Fruit fly (Drosophila melanogaster) whole organism, embryonic: ENCODE results near the gene CG31122.

ENCODE experiments used
- CG10267 ChIP-seq: fragments of 200-800 bp; sonication (Bioruptor generic); optimal IDR thresholded peaks from 2 replicates; lab custom pipeline; 2018; ENCODE audit warnings: missing biosample characterization, mild to moderate bottlenecking, missing genetic modification characterization, moderate library complexity
- CG10654 ChIP-seq: fragments of 200-800 bp; sonication (Bioruptor generic); optimal IDR thresholded peaks from 2 replicates; lab custom pipeline; 2016; ENCODE audit warnings: missing biosample characterization, missing genetic modification characterization
- CG10959 ChIP-seq: fragments of 200-800 bp; sonication (Bioruptor generic); IDR thresholded peaks from 2 replicates; pipeline ENCODE4 v1.3.6; 2022; ENCODE audit warnings: missing biosample characterization, missing genetic modification characterization
- CG11247 ChIP-seq: fragments of 200-800 bp; sonication (Bioruptor generic); IDR thresholded peaks from 2 replicates; pipeline ENCODE4 v1.3.6; 2022; ENCODE audit warnings: missing biosample characterization, missing genetic modification characterization
- CG11456 ChIP-seq: fragments of 200-800 bp; sonication (Bioruptor generic); IDR thresholded peaks from 3 replicates; pipeline ENCODE4 v1.3.6; 2022; ENCODE audit warnings: missing biosample characterization, missing genetic modification characterization
- CG11696 ChIP-seq: fragments of 200-800 bp; sonication (Bioruptor generic); IDR thresholded peaks from 2 replicates; pipeline ENCODE4 v1.3.6; 2022; ENCODE audit warnings: missing biosample characterization, missing genetic modification characterization
- CG16779 ChIP-seq: fragments of 200-800 bp; sonication (Bioruptor generic); IDR thresholded peaks from 2 replicates; pipeline ENCODE4 v1.3.6; 2022; ENCODE audit warnings: missing biosample characterization, missing genetic modification characterization
- CG17802 ChIP-seq: fragments of 200-800 bp; sonication (Bioruptor generic); optimal IDR thresholded peaks from 2 replicates; lab custom pipeline; 2018; ENCODE audit warnings: missing biosample characterization, mild to moderate bottlenecking, missing genetic modification characterization, moderate library complexity
- CG18764 ChIP-seq: fragments of 200-800 bp; sonication (Bioruptor generic); optimal IDR thresholded peaks from 3 replicates; lab custom pipeline; 2016; ENCODE audit warnings: missing biosample characterization, missing genetic modification characterization
- CG2120 ChIP-seq: fragments of 200-800 bp; sonication (Bioruptor generic); optimal IDR thresholded peaks from 3 replicates; lab custom pipeline; 2016; ENCODE audit warnings: missing biosample characterization, missing genetic modification characterization
- CG2889 ChIP-seq: fragments of 200-800 bp; sonication (Bioruptor generic); IDR thresholded peaks from 3 replicates; pipeline ENCODE4 v1.3.6; 2022; ENCODE audit warnings: missing biosample characterization, missing genetic modification characterization
- CG3847 ChIP-seq: fragments of 200-800 bp; sonication (Bioruptor generic); IDR thresholded peaks from 2 replicates; pipeline ENCODE4 v1.3.6; 2022; ENCODE audit warnings: missing biosample characterization, missing genetic modification characterization
- CG3995 ChIP-seq: fragments of 200-800 bp; sonication (Bioruptor generic); optimal IDR thresholded peaks from 3 replicates; lab custom pipeline; 2016; ENCODE audit warnings: missing biosample characterization, missing genetic modification characterization
- CG4730 ChIP-seq: fragments of 200-800 bp; sonication (Bioruptor generic); IDR thresholded peaks from 2 replicates; pipeline ENCODE4 v1.3.6; 2022; ENCODE audit warnings: missing biosample characterization, missing genetic modification characterization
- CG6765 ChIP-seq: fragments of 200-800 bp; sonication (Bioruptor generic); optimal IDR thresholded peaks from 3 replicates; lab custom pipeline; 2017; ENCODE audit warnings: missing biosample characterization, mild to moderate bottlenecking, missing genetic modification characterization
- CG6813 ChIP-seq: fragments of 200-800 bp; sonication (Bioruptor generic); optimal IDR thresholded peaks from 2 replicates; lab custom pipeline; 2017; ENCODE audit warnings: missing biosample characterization, missing genetic modification characterization, mild to moderate bottlenecking, moderate library complexity, missing genetic modification reagents
- CG6854 ChIP-seq: fragments of 200-800 bp; sonication (Bioruptor generic); optimal IDR thresholded peaks from 3 replicates; lab custom pipeline; 2017; ENCODE audit warnings: missing biosample characterization, mild to moderate bottlenecking, missing genetic modification characterization
- CG8281 ChIP-seq: fragments of 200-800 bp; sonication (Bioruptor generic); optimal IDR thresholded peaks from 2 replicates; lab custom pipeline; 2018; ENCODE audit warnings: missing biosample characterization, mild to moderate bottlenecking, missing genetic modification characterization, moderate library complexity
- CG8765 ChIP-seq: fragments of 200-800 bp; sonication (Bioruptor generic); IDR thresholded peaks from 2 replicates; pipeline ENCODE4 v1.3.6; 2022; ENCODE audit warnings: missing biosample characterization, missing genetic modification characterization
- Deaf1 ChIP-seq: fragments of 200-800 bp; optimal IDR thresholded peaks from 3 replicates; lab custom pipeline; 2019; ENCODE audit warnings: missing biosample characterization, mild to moderate bottlenecking, missing genetic modification characterization, moderate library complexity
- Dek ChIP-seq: fragments of 200-800 bp; sonication (Bioruptor generic); optimal IDR thresholded peaks from 3 replicates; lab custom pipeline; 2019; ENCODE audit warnings: missing biosample characterization, mild to moderate bottlenecking, missing genetic modification characterization, moderate library complexity
- Doc2 ChIP-seq: fragments of 200-800 bp; sonication (Bioruptor generic); IDR thresholded peaks from 2 replicates; pipeline ENCODE4 v1.3.6; 2022; ENCODE audit warnings: missing biosample characterization, missing genetic modification characterization
- Drgx ChIP-seq: fragments of 200-800 bp; sonication (Bioruptor generic); IDR thresholded peaks from 2 replicates; pipeline ENCODE4 v1.3.6; 2022; ENCODE audit warnings: missing biosample characterization, missing genetic modification characterization
- E2f1 ChIP-seq: fragments of 200-800 bp; sonication (Bioruptor generic); IDR thresholded peaks from 2 replicates; pipeline ENCODE4 v1.3.6; 2022; ENCODE audit warnings: missing biosample characterization, missing genetic modification characterization
- H15 ChIP-seq: fragments of 200-800 bp; sonication (Bioruptor generic); IDR thresholded peaks from 3 replicates; pipeline ENCODE4 v1.3.6; 2022; ENCODE audit warnings: missing biosample characterization, missing genetic modification characterization
- Hmx ChIP-seq: fragments of 200-800 bp; sonication (Bioruptor generic); optimal IDR thresholded peaks from 2 replicates; lab custom pipeline; 2016; ENCODE audit warnings: missing biosample characterization, missing genetic modification characterization
- Jarid2 ChIP-seq: fragments of 200-800 bp; sonication (Bioruptor generic); optimal IDR thresholded peaks from 3 replicates; lab custom pipeline; 2017; ENCODE audit warnings: mild to moderate bottlenecking, missing biosample characterization, missing genetic modification reagents, missing genetic modification characterization
- Lpt ChIP-seq: fragments of >200 bp; optimal IDR thresholded peaks from 2 replicates; lab custom pipeline; 2018; ENCODE audit warnings: missing biosample characterization, missing genetic modification characterization
- NC2α ChIP-seq: fragments of 200-800 bp; sonication (Bioruptor generic); optimal IDR thresholded peaks from 2 replicates; lab custom pipeline; 2016; ENCODE audit warnings: missing biosample characterization, missing genetic modification characterization
- Optix ChIP-seq: fragments of 200-800 bp; sonication (Bioruptor generic); IDR thresholded peaks from 3 replicates; pipeline ENCODE4 v1.3.6; 2022; ENCODE audit warnings: missing biosample characterization, missing genetic modification characterization
- Sox100B ChIP-seq: fragments of 200-800 bp; sonication (Bioruptor generic); optimal IDR thresholded peaks from 3 replicates; lab custom pipeline; 2018; ENCODE audit warnings: missing biosample characterization, mild to moderate bottlenecking, missing genetic modification characterization
- ara ChIP-seq: fragments of 200-800 bp; sonication (Bioruptor generic); IDR thresholded peaks from 2 replicates; pipeline ENCODE4 v1.3.6; 2022; ENCODE audit warnings: missing biosample characterization, missing genetic modification characterization
- br ChIP-seq: fragments of >200 bp; optimal IDR thresholded peaks from 2 replicates; lab custom pipeline; 2017
- cato ChIP-seq: fragments of 200-800 bp; sonication (Bioruptor generic); optimal IDR thresholded peaks from 2 replicates; lab custom pipeline; 2016; ENCODE audit warnings: missing biosample characterization, missing genetic modification characterization, borderline replicate concordance
- caup ChIP-seq: fragments of 200-800 bp; sonication (Bioruptor generic); optimal IDR thresholded peaks from 3 replicates; lab custom pipeline; 2017; ENCODE audit warnings: missing biosample characterization, mild to moderate bottlenecking, missing genetic modification characterization, moderate library complexity; ENCODE audit not compliant: severe bottlenecking
- crol ChIP-seq: fragments of 200-800 bp; sonication (Bioruptor generic); IDR thresholded peaks from 2 replicates; pipeline ENCODE4 v1.3.6; 2022; ENCODE audit warnings: missing biosample characterization, missing genetic modification characterization
- da ChIP-seq: fragments of 200-800 bp; sonication (Bioruptor generic); optimal IDR thresholded peaks from 2 replicates; lab custom pipeline; 2016; ENCODE audit warnings: missing biosample characterization, missing genetic modification characterization
- esg ChIP-seq: fragments of 200-800 bp; sonication (Bioruptor generic); conservative IDR thresholded peaks from 2 replicates; pipeline ENCODE4 v1.3.6; 2022; ENCODE audit warnings: missing biosample characterization, missing genetic modification characterization
- eve ChIP-seq, 2 experiments: fragments of >200 bp; optimal IDR thresholded peaks; 2 replicates each; lab custom pipeline; 2017; ENCODE audit warnings: missing biosample characterization in 2 of 2, missing genetic modification characterization in 2 of 2
- h ChIP-seq: fragments of >200 bp; optimal IDR thresholded peaks from 2 replicates; lab custom pipeline; 2017
- hkb ChIP-seq, 2 experiments: fragments of 200-800 bp in 1 of 2; fragments of >200 bp in 1 of 2; sonication (Bioruptor generic) in 1 of 2; IDR thresholded peaks in 1 of 2; optimal IDR thresholded peaks in 1 of 2; 2 replicates each; pipeline versions ENCODE4 v1.3.6 to Lab custom; 2017 to 2022; ENCODE audit warnings: missing biosample characterization in 1 of 2, missing genetic modification characterization in 1 of 2
- lilli ChIP-seq: fragments of 200-800 bp; sonication (Bioruptor generic); optimal IDR thresholded peaks from 3 replicates; lab custom pipeline; 2016; ENCODE audit warnings: missing biosample characterization, missing genetic modification characterization
- lov ChIP-seq, 2 experiments: fragments of 200-800 bp in 1 of 2; fragments of >200 bp in 1 of 2; sonication (Bioruptor generic) in 1 of 2; IDR thresholded peaks in 1 of 2; optimal IDR thresholded peaks in 1 of 2; 2 replicates in 1 of 2; 3 replicates in 1 of 2; pipeline versions ENCODE4 v1.3.6 to Lab custom; 2017 to 2022; ENCODE audit warnings: missing biosample characterization in 1 of 2, missing genetic modification characterization in 1 of 2
- nmo ChIP-seq: fragments of 200-800 bp; sonication (Bioruptor generic); optimal IDR thresholded peaks from 2 replicates; lab custom pipeline; 2018; ENCODE audit warnings: missing biosample characterization, mild to moderate bottlenecking, missing genetic modification characterization, moderate library complexity
- org-1 ChIP-seq: fragments of 200-800 bp; sonication (Bioruptor generic); optimal IDR thresholded peaks from 2 replicates; lab custom pipeline; 2017; ENCODE audit warnings: missing biosample characterization, missing genetic modification characterization
- pita ChIP-seq: fragments of 200-800 bp; sonication (Bioruptor generic); optimal IDR thresholded peaks from 2 replicates; lab custom pipeline; 2017; ENCODE audit warnings: missing biosample characterization, mild to moderate bottlenecking, missing genetic modification characterization
- sr ChIP-seq: fragments of 200-800 bp; sonication (Bioruptor generic); IDR thresholded peaks from 3 replicates; pipeline ENCODE4 v1.3.6; 2022; ENCODE audit warnings: missing biosample characterization, missing genetic modification characterization
- wek ChIP-seq: fragments of 200-800 bp; sonication (Bioruptor generic); optimal IDR thresholded peaks from 3 replicates; lab custom pipeline; 2018; ENCODE audit warnings: missing biosample characterization, mild to moderate bottlenecking, missing genetic modification characterization, moderate library complexity
- zen2 ChIP-seq: fragments of 200-800 bp; sonication (Bioruptor generic); IDR thresholded peaks from 3 replicates; pipeline ENCODE4 v1.3.6; 2022; ENCODE audit warnings: missing biosample characterization, missing genetic modification characterization; ENCODE audit not compliant: partially characterized antibody

Gene CG31122

DNA sequence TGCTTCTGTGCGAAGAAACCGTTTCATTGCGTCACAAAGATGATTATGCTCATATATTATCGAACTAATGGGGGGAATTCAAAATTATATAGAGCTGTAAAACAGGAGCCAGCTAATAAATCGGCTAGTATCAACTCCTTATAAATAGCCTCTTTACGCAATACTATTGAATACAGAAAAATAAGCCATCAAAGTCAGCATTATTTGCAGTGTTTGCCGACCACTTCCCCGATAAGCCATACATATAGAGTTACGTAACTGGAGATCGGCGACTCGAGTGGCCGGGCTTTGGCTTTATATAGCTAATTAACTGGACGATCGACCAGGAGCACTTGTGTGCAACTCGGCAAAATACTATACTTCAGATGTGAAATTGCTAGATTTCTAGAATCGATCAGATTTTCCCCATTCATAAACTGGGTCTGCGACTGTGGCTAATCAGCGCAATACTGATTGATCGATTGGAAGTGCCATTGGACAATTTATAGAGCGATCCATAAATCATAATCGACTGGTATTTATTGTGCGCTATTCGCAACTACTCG, 14.8 kb downstream of the CG31122 start (continued):
- no peak for TF ChIP-seq h (lab: Kevin White, UChicago)
- no peak for TF ChIP-seq crol (GFP tag; lab: Robert Waterston, UW)
- peak; percentile 28 for TF ChIP-seq lilli (GFP tag; lab: Kevin White, UChicago)
- no peak for TF ChIP-seq br (lab: Kevin White, UChicago)
- no peak for TF ChIP-seq CG6813 (GFP tag; lab: Kevin White, UChicago)
- TF ChIP-seq CG10654 (GFP tag; lab: Kevin White, UChicago): no peak
- no peak for TF ChIP-seq CG11456 (GFP tag; lab: Robert Waterston, UW)
- TF ChIP-seq CG3995 (GFP tag; lab: Kevin White, UChicago): no peak
- TF ChIP-seq CG8765 (GFP tag; lab: Robert Waterston, UW): peak; percentile 58; the same call in 1 of the 2 replicates
- TF ChIP-seq Sox100B (GFP tag; lab: Kevin White, UChicago): no peak
- no peak for TF ChIP-seq CG10959 (GFP tag; lab: Robert Waterston, UW)
- TF ChIP-seq esg: no peak
- TF ChIP-seq Doc2 (GFP tag; lab: Robert Waterston, UW): no peak
- no peak for TF ChIP-seq Jarid2 (GFP tag; lab: Kevin White, UChicago)
- TF ChIP-seq CG4730 (GFP tag; lab: Robert Waterston, UW): no peak
- TF ChIP-seq CG6854: no peak
- peak; percentile 3 for TF ChIP-seq CG8281 (tag; lab: Kevin White, UChicago)
- no peak for TF ChIP-seq CG17802
- TF ChIP-seq Drgx (GFP tag; lab: Robert Waterston, UW): peak; percentile 53
- TF ChIP-seq CG18764 (GFP tag; lab: Kevin White, UChicago): no peak
- no peak for TF ChIP-seq CG2889
- TF ChIP-seq E2f1: peak; percentile 57; the same call in 1 of the 2 replicates
- no peak for TF ChIP-seq Lpt (GFP tag; lab: Kevin White, UChicago)
- no peak for TF ChIP-seq cato (GFP tag; lab: Kevin White, UChicago)
- peak; percentile 71 for TF ChIP-seq CG11696 (GFP tag; lab: Robert Waterston, UW)
- no peak for TF ChIP-seq org-1
- peak; percentile 44 for TF ChIP-seq CG11247
- TF ChIP-seq zen2 (GFP tag; lab: Robert Waterston, UW): no peak
- no peak for TF ChIP-seq ara (GFP tag; lab: Robert Waterston, UW)
- TF ChIP-seq lov (optimal IDR thresholded peaks at IDR 0.05; lab: Kevin White, UChicago): no peak
- TF ChIP-seq lov (GFP tag; IDR thresholded peaks at IDR 0.05; lab: Robert Waterston, UW): peak; percentile 51; the same call in 1 of the 3 replicates

DNA sequence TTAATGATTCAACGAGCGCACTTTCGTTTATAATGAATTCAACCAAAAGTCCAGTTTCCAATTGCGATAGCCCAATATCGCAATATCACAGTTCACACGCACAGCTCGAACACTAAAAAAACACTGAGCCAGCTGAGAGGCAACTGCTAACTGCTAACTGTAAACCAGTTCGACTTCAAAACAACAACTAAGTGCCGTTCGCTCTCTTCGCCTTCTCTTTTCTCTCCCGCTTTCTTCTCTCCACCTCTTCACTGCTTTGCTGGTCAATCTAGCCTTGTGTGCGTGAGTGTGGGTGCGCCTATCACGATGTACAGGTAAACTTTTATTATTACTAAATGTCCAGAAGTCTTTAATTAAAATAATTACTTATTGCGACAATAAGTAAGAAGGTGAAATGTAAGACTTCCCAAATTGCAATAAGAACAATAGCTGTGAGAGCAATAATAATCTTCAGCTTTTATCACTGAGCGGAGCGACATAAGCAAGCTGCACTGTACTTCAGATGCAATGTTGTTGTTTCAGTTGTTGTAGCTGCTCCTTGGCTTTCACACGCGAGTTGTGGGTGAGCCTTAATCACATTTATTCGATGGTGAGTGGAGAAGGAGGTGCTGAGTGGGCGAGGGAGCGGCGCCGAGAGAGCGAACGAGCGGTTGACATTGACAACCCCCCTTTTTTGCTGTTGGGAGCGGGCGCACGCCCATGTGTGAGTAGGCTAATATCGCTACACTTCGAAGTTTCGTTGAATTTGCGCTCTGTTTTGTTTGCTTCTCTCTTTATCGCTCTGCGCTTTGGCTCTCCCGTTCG, 15.7 kb downstream of the CG31122 start, which contains the start of gene Vti1b:
TSS of gene Vti1b (plus strand) at position 195 of the 804 bp plus-strand sequence.
- peak; percentile 88 for TF ChIP-seq CG3847 (GFP tag; lab: Robert Waterston, UW)
- no peak for TF ChIP-seq hkb (optimal IDR thresholded peaks at IDR 0.05; lab: Kevin White, UChicago)
- TF ChIP-seq hkb (GFP tag; IDR thresholded peaks at IDR 0.05; lab: Robert Waterston, UW): peak; percentile 91
- TF ChIP-seq wek (GFP tag; lab: Kevin White, UChicago): peak; percentile 60
- TF ChIP-seq pita (GFP tag; lab: Kevin White, UChicago): no peak
- TF ChIP-seq CG10267: peak; percentile 90
- TF ChIP-seq Optix (GFP tag; lab: Robert Waterston, UW): peak; percentile 92
- peak; percentile 83 for TF ChIP-seq CG6765
- peak; percentile 91 for TF ChIP-seq H15
- peak; percentile 96 for TF ChIP-seq nmo (GFP tag; lab: Kevin White, UChicago)
- TF ChIP-seq caup: peak; percentile 92
- TF ChIP-seq da: peak; percentile 79
- TF ChIP-seq Dek (tag; lab: Kevin White, UChicago): peak; percentile 85
- peak; percentile 91 for TF ChIP-seq Sox100B (GFP tag; lab: Kevin White, UChicago)
- peak; percentile 77; the same call in 1 of the 2 replicates for TF ChIP-seq CG16779 (GFP tag; lab: Robert Waterston, UW)
- peak; percentile 93 for TF ChIP-seq crol (GFP tag; lab: Robert Waterston, UW)
- TF ChIP-seq NC2α (GFP tag; lab: Kevin White, UChicago): peak; percentile 89
- TF ChIP-seq CG2120 (GFP tag; lab: Kevin White, UChicago): peak; percentile 97
- no peak for TF ChIP-seq eve (GFP tag; optimal IDR thresholded peaks at IDR 0.05; lab: Kevin White, UChicago)
- peak; percentile 86 for TF ChIP-seq Hmx
- TF ChIP-seq Deaf1: peak; percentile 71
- peak; percentile 87 for TF ChIP-seq sr
